Fruit fly (Drosophila melanogaster): ENCODE measurements around the gene CG15544.

CG15544 gene

dm6 chr3R:30817246-30817645, 10.4 kb upstream of the CG15544 start (continued):
- TF ChIP-seq CG12659 (GFP tag; optimal IDR thresholded peaks at IDR 0.05) (peak; percentile 86), luna (GFP tag; optimal IDR thresholded peaks at IDR 0.05) (no peak), amos (GFP tag; IDR thresholded peaks at IDR 0.05; ENCODE audit: partially characterized antibody) (no peak), br (optimal IDR thresholded peaks at IDR 0.05) (no peak), onecut (GFP tag; IDR thresholded peaks at IDR 0.05) (peak; percentile 76), stwl (tag; optimal IDR thresholded peaks at IDR 0.05) (peak; percentile 16), ttk (GFP tag; IDR thresholded peaks at IDR 0.05) (peak; percentile 79), Oaz (GFP tag; IDR thresholded peaks at IDR 0.05) (peak; percentile 47; the same call in 1 of the 2 replicates), Doc2 (GFP tag; IDR thresholded peaks at IDR 0.05) (peak; percentile 49; the same call in 1 of the 2 replicates), CG7928 (GFP tag; optimal IDR thresholded peaks at IDR 0.05) (no peak), CG8765 (GFP tag; IDR thresholded peaks at IDR 0.05) (peak; percentile 46; the same call in 1 of the 2 replicates), crp (GFP tag; optimal IDR thresholded peaks at IDR 0.05) (peak in 1 of 2 experiments; percentile 38), tna (GFP tag; IDR thresholded peaks at IDR 0.05; ENCODE audit: partially characterized antibody) (no peak), mam (GFP tag; optimal IDR thresholded peaks at IDR 0.05) (peak; percentile 81), CG7987 (GFP tag; optimal IDR thresholded peaks at IDR 0.05) (no peak), CG12942 (GFP tag; optimal IDR thresholded peaks at IDR 0.05) (peak; percentile 63), h (optimal IDR thresholded peaks at IDR 0.05) (no peak), CG30020 (tag; optimal IDR thresholded peaks at IDR 0.05) (peak; percentile 20), CG5953 (GFP tag; IDR thresholded peaks at IDR 0.05) (peak; percentile 59; the same call in 1 of the 2 replicates), repo (GFP tag; optimal IDR thresholded peaks at IDR 0.05) (peak; percentile 68), CHES-1-like (GFP tag; optimal IDR thresholded peaks at IDR 0.05) (peak; percentile 81), CoRest (tag; optimal IDR thresholded peaks at IDR 0.05) (peak; percentile 89), dmrt99B (tag; optimal IDR thresholded peaks at IDR 0.05) (peak; percentile 89), org-1 (GFP tag; optimal IDR thresholded peaks at IDR 0.05) (peak; percentile 70), nom (GFP tag; optimal IDR thresholded peaks at IDR 0.05) (no peak), E2f2 (GFP tag; IDR thresholded peaks at IDR 0.05) (peak; percentile 70), fd3F (GFP tag; optimal IDR thresholded peaks at IDR 0.05) (peak; percentile 59), Aef1 (GFP tag; IDR thresholded peaks at IDR 0.05) (peak; percentile 68), D19B (GFP tag; optimal IDR thresholded peaks at IDR 0.05) (no peak), sima (GFP tag; optimal IDR thresholded peaks at IDR 0.05) (peak; percentile 53), CG17829 (tag; optimal IDR thresholded peaks at IDR 0.05) (peak; percentile 85), CG1529 (GFP tag; optimal IDR thresholded peaks at IDR 0.05) (peak; percentile 84), CG17612 (GFP tag; IDR thresholded peaks at IDR 0.05) (0 out of 2 replicates have a peak, but pooled peaks have one; percentile 45), D (optimal IDR thresholded peaks at IDR 0.05) (no peak), D (GFP tag; optimal IDR thresholded peaks at IDR 0.05) (peak; percentile 85), CG9797 (GFP tag; optimal IDR thresholded peaks at IDR 0.05) (no peak), NK7.1 (GFP tag; optimal IDR thresholded peaks at IDR 0.05) (peak; percentile 76), fd64A (GFP tag; optimal IDR thresholded peaks at IDR 0.05) (peak; percentile 43), chif (GFP tag; optimal IDR thresholded peaks at IDR 0.05) (peak; percentile 66 to 90), kah (GFP tag; optimal IDR thresholded peaks at IDR 0.05) (peak; percentile 28), gcm2 (GFP tag; optimal IDR thresholded peaks at IDR 0.05) (peak; percentile 66), trem (tag; optimal IDR thresholded peaks at IDR 0.05) (peak; percentile 81), CG8359 (GFP tag; optimal IDR thresholded peaks at IDR 0.05; ENCODE audit: borderline replicate concordance) (peak; percentile 69), z (GFP tag; IDR thresholded peaks at IDR 0.05) (peak; percentile 59; the same call in 1 of the 3 replicates), CG10274 (GFP tag; optimal IDR thresholded peaks at IDR 0.05) (peak; percentile 40), her (GFP tag; optimal IDR thresholded peaks at IDR 0.05) (peak; percentile 49), CG10462 (GFP tag; optimal IDR thresholded peaks at IDR 0.05) (peak; percentile 85), CG11456 (GFP tag; IDR thresholded peaks at IDR 0.05) (peak; percentile 57; the same call in 2 of the 3 replicates), bbx (GFP tag; IDR thresholded peaks at IDR 0.05; ENCODE audit: partially characterized antibody) (no peak), hbn (GFP tag; IDR thresholded peaks at IDR 0.05; ENCODE audit: partially characterized antibody) (no peak), Dll (GFP tag; IDR thresholded peaks at IDR 0.05; ENCODE audit: partially characterized antibody) (no peak)

Data from whole organism, embryonic.